Fruit fly (Drosophila melanogaster): ENCODE data around the gene CG14556.

The CG14556 gene

dm6 chr3R:26106595-26107152 lies 19.8 kb upstream of the CG14556 start, which contains the start of gene Cipc (continued):
- TF ChIP-seq eve (GFP tag; optimal IDR thresholded peaks at IDR 0.05) (no peak), C15 (GFP tag; IDR thresholded peaks at IDR 0.05) (0 out of 3 replicates have a peak, but pooled peaks have one; percentile 32), CG42726 (GFP tag; IDR thresholded peaks at IDR 0.05; ENCODE audit: partially characterized antibody) (peak; percentile 75; the same call in 1 of the 2 replicates), H2.0 (GFP tag; IDR thresholded peaks at IDR 0.05) (0 out of 2 replicates have a peak, but pooled peaks have one; percentile 16), CG18476 (GFP tag; optimal IDR thresholded peaks at IDR 0.05) (peak; percentile 55), CG11723 (GFP tag; optimal IDR thresholded peaks at IDR 0.05) (peak; percentile 33), Mrtf (GFP tag; IDR thresholded peaks at IDR 0.05) (no peak; the same call in 1 of the 3 replicates), Antp (GFP tag; optimal IDR thresholded peaks at IDR 0.05) (no peak), CG7928 (GFP tag; optimal IDR thresholded peaks at IDR 0.05) (no peak), CG3407 (GFP tag; optimal IDR thresholded peaks at IDR 0.05) (peak; percentile 14), Dek (tag; optimal IDR thresholded peaks at IDR 0.05) (peak; percentile 83), CG3847 (GFP tag; IDR thresholded peaks at IDR 0.05) (peak; percentile 61), kah (GFP tag; optimal IDR thresholded peaks at IDR 0.05) (peak; percentile 52), dysf (GFP tag; IDR thresholded peaks at IDR 0.05) (peak; percentile 96), CG18764 (GFP tag; optimal IDR thresholded peaks at IDR 0.05) (peak; percentile 69), mld (GFP tag; IDR thresholded peaks at IDR 0.05; ENCODE audit: partially characterized antibody) (no peak), ase (GFP tag; IDR thresholded peaks at IDR 0.05) (peak; percentile 50; the same call in 1 of the 3 replicates), crp (GFP tag; optimal IDR thresholded peaks at IDR 0.05) (no peak), grau (tag; optimal IDR thresholded peaks at IDR 0.05) (peak; percentile 84), CG10654 (GFP tag; optimal IDR thresholded peaks at IDR 0.05) (peak; percentile 66), CG15269 (tag; optimal IDR thresholded peaks at IDR 0.05) (peak; percentile 85), dmrt99B (tag; optimal IDR thresholded peaks at IDR 0.05) (peak; percentile 82), knrl (GFP tag; IDR thresholded peaks at IDR 0.05; ENCODE audit: partially characterized antibody) (peak; percentile 29; the same call in 1 of the 3 replicates), Sry-δ (GFP tag; optimal IDR thresholded peaks at IDR 0.05) (no peak), CG14014 (GFP tag; IDR thresholded peaks at IDR 0.05) (peak; percentile 75; the same call in 1 of the 2 replicates), Six4 (GFP tag; optimal IDR thresholded peaks at IDR 0.05) (peak; percentile 35), CG12219 (GFP tag; optimal IDR thresholded peaks at IDR 0.05) (no peak), NC2β (GFP tag; optimal IDR thresholded peaks at IDR 0.05) (no peak), CG4730 (GFP tag; IDR thresholded peaks at IDR 0.05) (no peak), slou (GFP tag; optimal IDR thresholded peaks at IDR 0.05) (peak; percentile 50), dati (GFP tag; IDR thresholded peaks at IDR 0.05) (no peak), CG2889 (GFP tag; IDR thresholded peaks at IDR 0.05) (no peak), hkb (optimal IDR thresholded peaks at IDR 0.05) (no peak), hkb (GFP tag; IDR thresholded peaks at IDR 0.05) (peak; percentile 78), gsb (GFP tag; IDR thresholded peaks at IDR 0.05) (peak; percentile 80), NC2α (GFP tag; optimal IDR thresholded peaks at IDR 0.05) (no peak), Ada2b (GFP tag; IDR thresholded peaks at IDR 0.05) (peak; percentile 74), Doc2 (GFP tag; IDR thresholded peaks at IDR 0.05) (no peak), CG15601 (tag; optimal IDR thresholded peaks at IDR 0.05) (peak; percentile 27), CG17186 (GFP tag; optimal IDR thresholded peaks at IDR 0.05) (no peak), CG31441 (GFP tag; IDR thresholded peaks at IDR 0.05) (peak; percentile 79), twi (tag; optimal IDR thresholded peaks at IDR 0.05) (peak; percentile 36), chinmo (GFP tag; IDR thresholded peaks at IDR 0.05; ENCODE audit: partially characterized antibody) (peak; percentile 96), wor (GFP tag; IDR thresholded peaks at IDR 0.05) (no peak), CG5180 (GFP tag; optimal IDR thresholded peaks at IDR 0.05) (peak; percentile 37), row (GFP tag; IDR thresholded peaks at IDR 0.05) (peak; percentile 79), Vsx1 (GFP tag; optimal IDR thresholded peaks at IDR 0.05) (peak; percentile 55), B-H2 (GFP tag; optimal IDR thresholded peaks at IDR 0.05) (peak; percentile 50), Fer2 (tag; optimal IDR thresholded peaks at IDR 0.05) (peak; percentile 45), p53 (GFP tag; optimal IDR thresholded peaks at IDR 0.05) (no peak), dm (GFP tag; optimal IDR thresholded peaks at IDR 0.05) (no peak)

All from whole organism, embryonic.